Worm (Caenorhabditis elegans) whole organism, L1 larva: ENCODE data around the gene set-20.

ENCODE experiments used
- ceh-63 ChIP-seq: fragments of 200-800 bp; sonication (Bioruptor generic); optimal IDR thresholded peaks from 2 replicates; lab custom pipeline; 2018; ENCODE audit warnings: mild to moderate bottlenecking, missing genetic modification characterization, missing compliant biosample characterization
- ceh-88 ChIP-seq: fragments of 200-800 bp; sonication (Bioruptor generic); IDR thresholded peaks from 2 replicates; pipeline ENCODE4 v1.3.6; 2022; ENCODE audit warnings: missing genetic modification characterization, missing compliant biosample characterization
- ceh-90 ChIP-seq: sonication (generic microtip); optimal IDR thresholded peaks from 2 replicates; lab custom pipeline; 2016; ENCODE audit warnings: missing genetic modification characterization, missing compliant biosample characterization
- ces-1 ChIP-seq: fragments of 150-350 bp; optimal IDR thresholded peaks from 2 replicates; lab custom pipeline; 2014; ENCODE audit warnings: missing biosample characterization, missing genetic modification reagents, missing genetic modification characterization
- dsc-1 ChIP-seq: sonication (generic microtip); optimal IDR thresholded peaks from 2 replicates; lab custom pipeline; 2016; ENCODE audit warnings: mild to moderate bottlenecking, missing genetic modification characterization, missing compliant biosample characterization
- efl-1 ChIP-seq, 4 experiments: fragments of 150-350 bp; optimal IDR thresholded peaks in 3 of 4; peaks in 1 of 4; 1 replicate in 1 of 4; 2 replicates in 3 of 4; lab custom pipeline; 2014; ENCODE audit warnings: missing biosample characterization in 2 of 4, missing genetic modification characterization in 2 of 4, missing genetic modification reagents in 2 of 4
- efl-3 ChIP-seq: fragments of 200-800 bp; sonication (Bioruptor generic); optimal IDR thresholded peaks from 2 replicates; lab custom pipeline; 2018; ENCODE audit warnings: mild to moderate bottlenecking, missing genetic modification characterization, missing compliant biosample characterization
- egl-27 ChIP-seq, 2 experiments: fragments of 150-350 bp in 1 of 2; sonication (generic microtip); optimal IDR thresholded peaks; 3 replicates each; lab custom pipeline; 2017 to 2018; ENCODE audit warnings: missing biosample characterization in 2 of 2, missing genetic modification characterization in 2 of 2, missing genetic modification reagents in 2 of 2
- elt-2 ChIP-seq: sonication (generic microtip); optimal IDR thresholded peaks from 2 replicates; lab custom pipeline; 2016; ENCODE audit warnings: missing genetic modification characterization, mild to moderate bottlenecking, inconsistent platforms, missing compliant biosample characterization, missing genetic modification reagents
- ets-5 ChIP-seq: fragments of 200-800 bp; sonication (Bioruptor generic); IDR thresholded peaks from 2 replicates; pipeline ENCODE4 v1.3.6; 2022; ENCODE audit warnings: missing genetic modification characterization, missing compliant biosample characterization
- fkh-4 ChIP-seq: sonication (generic microtip); optimal IDR thresholded peaks from 2 replicates; lab custom pipeline; 2016; ENCODE audit warnings: missing compliant biosample characterization, missing genetic modification characterization, borderline replicate concordance
- fkh-8 ChIP-seq: sonication (generic microtip); optimal IDR thresholded peaks from 2 replicates; lab custom pipeline; 2016; ENCODE audit warnings: mild to moderate bottlenecking, missing genetic modification characterization, missing compliant biosample characterization
- hlh-4 ChIP-seq: sonication (generic microtip); optimal IDR thresholded peaks from 2 replicates; lab custom pipeline; 2016; ENCODE audit warnings: mild to moderate bottlenecking, missing genetic modification characterization, missing compliant biosample characterization
- hpl-2 ChIP-seq: fragments of 150-350 bp; optimal IDR thresholded peaks from 2 replicates; lab custom pipeline; 2014; ENCODE audit warnings: missing biosample characterization, missing genetic modification reagents, missing genetic modification characterization
- lin-13 ChIP-seq: fragments of 150-350 bp; optimal IDR thresholded peaks from 2 replicates; lab custom pipeline; 2014; ENCODE audit warnings: missing biosample characterization, missing genetic modification reagents, missing genetic modification characterization
- lin-14 ChIP-seq: fragments of 200-800 bp; sonication (Bioruptor generic); optimal IDR thresholded peaks from 2 replicates; lab custom pipeline; 2018; ENCODE audit warnings: mild to moderate bottlenecking, missing genetic modification characterization, moderate library complexity, missing compliant biosample characterization
- lin-39 ChIP-seq: fragments of 150-350 bp; optimal IDR thresholded peaks from 2 replicates; lab custom pipeline; 2014; ENCODE audit warnings: missing biosample characterization, missing genetic modification reagents, missing genetic modification characterization
- lsy-2 ChIP-seq, 2 experiments: fragments of 150-350 bp; optimal IDR thresholded peaks; 2 replicates each; lab custom pipeline; 2014; ENCODE audit warnings: missing biosample characterization in 2 of 2, missing genetic modification characterization in 2 of 2
- mab-9 ChIP-seq: fragments of 200-800 bp; sonication (Bioruptor generic); IDR thresholded peaks from 2 replicates; pipeline ENCODE4 v1.3.6; 2022; ENCODE audit warnings: missing genetic modification reagents, missing genetic modification characterization, missing compliant biosample characterization
- mef-2 ChIP-seq: fragments of 150-350 bp; optimal IDR thresholded peaks from 2 replicates; lab custom pipeline; 2014; ENCODE audit warnings: missing biosample characterization, missing genetic modification characterization
- nhr-19 ChIP-seq: fragments of 200-800 bp; sonication (Bioruptor generic); conservative IDR thresholded peaks from 2 replicates; pipeline ENCODE4 v1.3.6; 2022; ENCODE audit warnings: missing genetic modification characterization, missing compliant biosample characterization
- nhr-20 ChIP-seq: sonication (generic microtip); optimal IDR thresholded peaks from 2 replicates; lab custom pipeline; 2016; ENCODE audit warnings: mild to moderate bottlenecking, missing genetic modification characterization, missing compliant biosample characterization
- nhr-47 ChIP-seq: sonication (generic microtip); optimal IDR thresholded peaks from 2 replicates; lab custom pipeline; 2016; ENCODE audit warnings: mild to moderate bottlenecking, missing genetic modification characterization, moderate library complexity, missing compliant biosample characterization
- nhr-71 ChIP-seq: sonication (generic microtip); optimal IDR thresholded peaks from 2 replicates; lab custom pipeline; 2016; ENCODE audit warnings: mild to moderate bottlenecking, missing genetic modification characterization, moderate library complexity, missing compliant biosample characterization
- nhr-90 ChIP-seq: sonication (generic microtip); optimal IDR thresholded peaks from 2 replicates; lab custom pipeline; 2016; ENCODE audit warnings: mild to moderate bottlenecking, missing genetic modification characterization, missing compliant biosample characterization; ENCODE audit not compliant: poor library complexity
- rnt-1 ChIP-seq: sonication (generic microtip); optimal IDR thresholded peaks from 2 replicates; lab custom pipeline; 2016; ENCODE audit warnings: mild to moderate bottlenecking, missing genetic modification characterization, moderate library complexity, missing compliant biosample characterization
- skn-1 ChIP-seq: fragments of 150-350 bp; optimal IDR thresholded peaks from 2 replicates; lab custom pipeline; 2014; ENCODE audit warnings: missing biosample characterization, missing genetic modification characterization
- snu-23 ChIP-seq: sonication (generic microtip); optimal IDR thresholded peaks from 2 replicates; lab custom pipeline; 2016; ENCODE audit warnings: missing genetic modification characterization, missing compliant biosample characterization
- sptf-1 ChIP-seq: fragments of 150-350 bp; optimal IDR thresholded peaks from 2 replicates; lab custom pipeline; 2014; ENCODE audit warnings: missing biosample characterization, missing genetic modification characterization
- swsn-7 ChIP-seq: sonication (generic microtip); optimal IDR thresholded peaks from 2 replicates; lab custom pipeline; 2016; ENCODE audit warnings: missing genetic modification characterization, missing compliant biosample characterization
- tlp-1 ChIP-seq: fragments of 150-350 bp; optimal IDR thresholded peaks from 2 replicates; lab custom pipeline; 2014; ENCODE audit warnings: missing biosample characterization, missing genetic modification characterization
- unc-130 ChIP-seq: fragments of 150-350 bp; optimal IDR thresholded peaks from 2 replicates; lab custom pipeline; 2017; ENCODE audit warnings: missing biosample characterization, missing genetic modification characterization, inconsistent platforms
- unc-62 ChIP-seq: fragments of 150-350 bp; optimal IDR thresholded peaks from 2 replicates; lab custom pipeline; 2014; ENCODE audit warnings: missing biosample characterization, missing genetic modification reagents, missing genetic modification characterization
- unc-86 ChIP-seq: sonication (generic microtip); optimal IDR thresholded peaks from 2 replicates; lab custom pipeline; 2016; ENCODE audit warnings: missing genetic modification characterization, missing compliant biosample characterization
- unc-98 ChIP-seq: fragments of 200-800 bp; sonication (Bioruptor generic); IDR thresholded peaks from 2 replicates; pipeline ENCODE4 v1.3.6; 2022; ENCODE audit warnings: missing genetic modification characterization, missing compliant biosample characterization
- xbp-1 ChIP-seq: sonication (generic microtip); optimal IDR thresholded peaks from 2 replicates; lab custom pipeline; 2016; ENCODE audit warnings: missing genetic modification characterization, missing compliant biosample characterization
- ztf-11 ChIP-seq, 2 experiments: sonication (generic microtip); optimal IDR thresholded peaks; 2 replicates each; lab custom pipeline; 2016 to 2017; ENCODE audit warnings: missing genetic modification characterization in 2 of 2, missing biosample characterization in 1 of 2, missing compliant biosample characterization in 1 of 2

Gene set-20

DNA sequence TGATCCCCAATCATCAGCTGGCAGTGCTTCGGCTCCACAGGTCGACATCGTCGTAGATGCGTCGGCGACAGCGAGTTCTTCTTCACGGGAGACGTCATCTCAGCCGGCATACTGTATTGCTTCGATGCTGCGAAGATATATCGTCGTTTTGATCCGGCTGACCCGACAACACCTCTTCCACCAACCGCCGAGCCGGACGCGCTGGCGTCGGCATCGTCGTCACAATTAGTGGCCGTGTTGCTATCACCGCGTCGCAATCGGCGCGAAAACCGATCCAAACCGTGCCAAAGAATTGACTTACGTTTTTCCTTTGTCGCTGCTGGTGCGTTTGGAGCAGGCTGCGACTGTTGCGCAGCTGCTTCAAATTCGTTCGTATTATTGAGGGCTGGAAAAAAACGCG lies 40.2 kb upstream of the set-20 start:
- TF ChIP-seq xbp-1 (no peak), snu-23 (GFP tag; lab: Kevin White, UChicago) (no peak), hlh-4 (no peak), dsc-1 (no peak), egl-27 (tag; optimal IDR thresholded peaks at IDR 0.05; lab: Kevin White, UChicago) (no peak), nhr-20 (tag; lab: Kevin White, UChicago) (no peak), ces-1 (GFP tag; lab: Kevin White, UChicago) (no peak), lin-39 (tag; lab: Kevin White, UChicago) (no peak), fkh-8 (no peak), elt-2 (tag; lab: Kevin White, UChicago) (no peak), ceh-88 (GFP tag; lab: Robert Waterston, UW) (no peak), hpl-2 (no peak), ets-5 (GFP tag; lab: Robert Waterston, UW) (no peak)

DNA sequence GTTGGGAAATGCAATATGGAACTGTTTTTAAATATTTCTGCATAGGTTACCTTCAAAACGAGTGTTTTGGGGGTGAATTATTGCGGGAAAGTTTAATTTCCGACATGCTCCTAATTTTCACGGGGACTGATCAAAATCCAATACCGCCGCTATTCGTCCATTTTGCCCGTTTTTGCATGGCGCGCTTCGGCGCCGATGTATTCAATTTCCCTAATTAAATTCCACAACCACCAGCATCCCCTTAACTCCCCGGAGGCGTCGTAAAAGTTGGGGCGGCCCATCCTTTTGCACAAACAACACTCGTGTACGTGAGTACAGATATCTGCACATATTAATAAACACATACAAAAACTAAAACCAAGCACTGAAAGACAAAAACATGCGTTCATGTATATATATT lies 38.6 kb upstream of the set-20 start:
- TF ChIP-seq lin-14 (GFP tag; lab: Kevin White, UChicago) (peak; percentile 54), mab-9 (GFP tag; lab: Robert Waterston, UW) (no peak), unc-130 (tag; lab: Kevin White, UChicago) (no peak), ceh-63 (peak; percentile 27)

DNA sequence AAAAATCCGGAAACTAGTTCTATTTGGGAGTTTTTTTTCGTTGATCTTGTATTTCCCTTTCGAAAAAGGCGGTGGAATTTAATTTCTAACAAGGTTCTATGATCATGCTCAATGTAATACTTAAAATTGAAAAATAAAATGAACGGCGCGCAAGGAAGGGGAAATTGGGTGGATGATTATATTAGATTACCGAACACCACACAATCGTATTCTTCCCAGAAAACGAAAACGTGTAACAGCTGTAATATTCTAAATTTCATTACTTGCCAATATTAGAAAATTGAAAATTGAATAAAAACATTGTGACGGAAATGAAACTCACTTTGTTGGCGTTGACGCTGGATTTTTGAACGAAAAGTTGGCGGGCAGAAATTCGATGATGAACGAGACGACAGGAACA lies 37.8 kb upstream of the set-20 start:
- TF ChIP-seq ceh-90 (tag; lab: Kevin White, UChicago), result no peak
- no peak for TF ChIP-seq tlp-1 (tag; lab: Kevin White, UChicago)
- TF ChIP-seq ets-5 (GFP tag; lab: Robert Waterston, UW), result no peak
- TF ChIP-seq unc-130 (tag; lab: Kevin White, UChicago), result no peak
- TF ChIP-seq nhr-71, result peak; percentile 12
- no peak for TF ChIP-seq nhr-19 (GFP tag; lab: Robert Waterston, UW)
- peak; percentile 27 for TF ChIP-seq nhr-47 (tag; lab: Kevin White, UChicago)

DNA sequence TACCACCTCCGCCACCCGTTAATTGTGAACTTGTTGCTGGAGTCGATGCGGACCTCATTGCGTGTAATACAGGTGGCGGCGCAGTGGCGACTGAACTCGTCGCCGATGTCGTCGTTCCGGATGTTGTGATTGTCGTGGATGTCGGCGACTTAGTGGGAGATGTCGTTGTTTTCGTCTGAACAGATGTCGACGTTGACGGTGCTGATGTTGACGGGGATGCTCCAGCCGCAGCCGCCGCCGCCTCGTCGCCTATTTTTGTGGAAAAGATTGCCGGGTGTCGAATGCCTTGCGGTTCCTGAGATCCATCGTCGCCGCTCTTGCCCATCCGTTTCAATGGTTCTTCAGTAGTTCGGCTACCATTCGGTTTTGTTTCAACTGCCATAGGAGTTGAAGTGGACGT lies 35.0 kb upstream of the set-20 start:
- TF ChIP-seq mef-2 (tag; lab: Kevin White, UChicago), result no peak
- no peak for TF ChIP-seq sptf-1 (tag; lab: Kevin White, UChicago)
- no peak for TF ChIP-seq lin-13
- TF ChIP-seq swsn-7 (tag; lab: Kevin White, UChicago), result no peak
- no peak for TF ChIP-seq unc-98 (GFP tag; lab: Robert Waterston, UW)
- no peak for TF ChIP-seq lsy-2 (tag; optimal IDR thresholded peaks at IDR 0.05; lab: Kevin White, UChicago)
- TF ChIP-seq efl-1 (optimal IDR thresholded peaks at IDR 0.05; lab: Kevin White, UChicago), result no peak
- no peak for TF ChIP-seq efl-1 (GFP tag; optimal IDR thresholded peaks at IDR 0.05 in 1 of 2; lab: Kevin White, UChicago)
- no peak for TF ChIP-seq ztf-11 (tag; optimal IDR thresholded peaks at IDR 0.05; lab: Kevin White, UChicago)
- no peak for TF ChIP-seq nhr-90 (tag; lab: Kevin White, UChicago)
- TF ChIP-seq rnt-1 (tag; lab: Kevin White, UChicago), result no peak
- no peak for TF ChIP-seq skn-1 (tag; lab: Kevin White, UChicago)
- TF ChIP-seq hpl-2, result no peak
- no peak for TF ChIP-seq efl-3 (GFP tag; lab: Kevin White, UChicago)
- TF ChIP-seq fkh-4 (tag; lab: Kevin White, UChicago), result no peak
- no peak for TF ChIP-seq unc-86 (tag; lab: Kevin White, UChicago)
- no peak for TF ChIP-seq unc-62
- no peak for TF ChIP-seq ets-5 (GFP tag; lab: Robert Waterston, UW)
- TF ChIP-seq, all 84 proteins: peak for 0
